Worm (Caenorhabditis elegans) whole organism, L4 larva: ENCODE results near the gene srt-16.

Experiments
- ZK546.5 ChIP-seq, 2 experiments: sonication (generic microtip); optimal IDR thresholded peaks; 2 replicates each; lab custom pipeline; 2017; ENCODE audit warnings: missing biosample characterization in 2 of 2, missing genetic modification characterization in 2 of 2
- attf-4 ChIP-seq: sonication (generic microtip); optimal IDR thresholded peaks from 3 replicates; lab custom pipeline; 2017; ENCODE audit warnings: missing biosample characterization, missing genetic modification characterization
- lir-3 ChIP-seq: sonication (generic microtip); optimal IDR thresholded peaks from 2 replicates; lab custom pipeline; 2016; ENCODE audit warnings: mild to moderate bottlenecking, missing genetic modification characterization, missing compliant biosample characterization
- lsy-2 ChIP-seq, 2 experiments: fragments of 150-350 bp in 1 of 2; sonication (generic microtip) in 1 of 2; optimal IDR thresholded peaks; 2 replicates each; lab custom pipeline; 2014 to 2017; ENCODE audit warnings: missing biosample characterization in 2 of 2, missing genetic modification characterization in 2 of 2
- pqm-1 ChIP-seq: sonication (generic microtip); optimal IDR thresholded peaks from 2 replicates; lab custom pipeline; 2017; ENCODE audit warnings: missing biosample characterization, missing genetic modification characterization

ce11 chrV:3032343-3032742, 32.0 kb downstream of the srt-16 start, which contains the start of gene irld-38:
- TF ChIP-seq lir-3 (tag; lab: Kevin White, UChicago) (no peak), lsy-2 (tag; optimal IDR thresholded peaks at IDR 0.05; lab: Kevin White, UChicago) (no peak), ZK546.5 (tag; optimal IDR thresholded peaks at IDR 0.05; lab: Kevin White, UChicago) (no peak), attf-4 (tag; lab: Kevin White, UChicago) (no peak), pqm-1 (tag; lab: Kevin White, UChicago) (no peak)
